Worm (Caenorhabditis elegans): Measurements from ENCODE around the gene F37C12.21.
A peak's percentile ranks its signal among the peaks of the same experiment; 100 is the strongest.

The F37C12.21 gene

ce11 chrIII:7184022-7184421 is 4.1 kb upstream of the F37C12.21 start, which contains the start of gene yju-2 (continued):
- TF ChIP-seq pqm-1 (tag; optimal IDR thresholded peaks at IDR 0.05) (no peak), spr-3 (GFP tag; optimal IDR thresholded peaks at IDR 0.05) (no peak), lim-7 (GFP tag; IDR thresholded peaks at IDR 0.05) (no peak), saeg-2 (GFP tag; IDR thresholded peaks at IDR 0.05) (no peak), unc-62 (GFP tag; optimal IDR thresholded peaks at IDR 0.05 in 1 of 2) (no peak), unc-62 (tag; optimal IDR thresholded peaks at IDR 0.05) (no peak), cey-2 (tag; optimal IDR thresholded peaks at IDR 0.05; ENCODE audit: borderline replicate concordance, insufficient read depth) (no peak), nhr-48 (tag; optimal IDR thresholded peaks at IDR 0.05) (no peak), dmd-9 (GFP tag; IDR thresholded peaks at IDR 0.05) (no peak), madf-5 (GFP tag; IDR thresholded peaks at IDR 0.05) (no peak), mxl-2 (GFP tag; conservative IDR thresholded peaks at IDR 0.05) (no peak), lin-1 (GFP tag; IDR thresholded peaks at IDR 0.05) (no peak), Y5F2A.4 (GFP tag; optimal IDR thresholded peaks at IDR 0.05) (no peak), dpl-1 (GFP tag; optimal IDR thresholded peaks at IDR 0.05) (peak; percentile 55), unc-130 (GFP tag; optimal IDR thresholded peaks at IDR 0.05) (peak; percentile 8), ceh-82 (tag; optimal IDR thresholded peaks at IDR 0.05) (no peak), madf-9 (GFP tag; conservative IDR thresholded peaks at IDR 0.05) (no peak), Y48G9A.11 (GFP tag; IDR thresholded peaks at IDR 0.05) (no peak), D1046.2 (GFP tag; IDR thresholded peaks at IDR 0.05) (no peak), ztf-11 (tag; optimal IDR thresholded peaks at IDR 0.05) (no peak), snpc-1.2 (GFP tag; IDR thresholded peaks at IDR 0.05) (no peak), lin-29 (GFP tag; IDR thresholded peaks at IDR 0.05) (no peak), F44E2.7 (GFP tag; IDR thresholded peaks at IDR 0.05) (no peak), egl-43 (GFP tag; IDR thresholded peaks at IDR 0.05) (no peak), fos-1 (tag; optimal IDR thresholded peaks at IDR 0.05) (no peak), zip-2 (tag; optimal IDR thresholded peaks at IDR 0.05) (no peak), Y75B8A.6 (GFP tag; IDR thresholded peaks at IDR 0.05) (no peak), daf-12 (tag; optimal IDR thresholded peaks at IDR 0.05) (no peak), zip-11 (GFP tag; IDR thresholded peaks at IDR 0.05) (no peak), ctbp-1 (GFP tag; IDR thresholded peaks at IDR 0.05) (no peak), duxl-1 (tag; optimal IDR thresholded peaks at IDR 0.05; ENCODE audit: poor library complexity) (no peak), daf-8 (GFP tag; IDR thresholded peaks at IDR 0.05) (no peak), nhr-41 (GFP tag; IDR thresholded peaks at IDR 0.05) (no peak), nhr-11 (tag; optimal IDR thresholded peaks at IDR 0.05) (peak; percentile 39), lin-15B (tag; optimal IDR thresholded peaks at IDR 0.05) (no peak), ceh-44 (GFP tag; IDR thresholded peaks at IDR 0.05) (no peak), hmg-1.1 (GFP tag; IDR thresholded peaks at IDR 0.05) (no peak), ama-1 (optimal IDR thresholded peaks at IDR 0.05) (peak; percentile 1), lsy-2 (tag; optimal IDR thresholded peaks at IDR 0.05) (peak in 1 of 2 experiments; percentile 86), F10B5.3 (tag; optimal IDR thresholded peaks at IDR 0.05) (no peak), lin-13 (GFP tag; optimal IDR thresholded peaks at IDR 0.05) (peak; percentile 72), lin-39 (tag; optimal IDR thresholded peaks at IDR 0.05) (no peak), attf-4 (tag; optimal IDR thresholded peaks at IDR 0.05) (no peak), ZK546.5 (tag; optimal IDR thresholded peaks at IDR 0.05) (no peak), dmd-8 (GFP tag; IDR thresholded peaks at IDR 0.05) (no peak), zfp-3 (GFP tag; conservative IDR thresholded peaks at IDR 0.05) (no peak), daf-16 (GFP tag; optimal IDR thresholded peaks at IDR 0.05) (no peak), daf-16 (tag; optimal IDR thresholded peaks at IDR 0.05) (peak; percentile 66), F49E8.2 (tag; optimal IDR thresholded peaks at IDR 0.05; ENCODE audit: borderline replicate concordance) (no peak), unc-39 (tag; optimal IDR thresholded peaks at IDR 0.05) (no peak), Y105C5A.15 (GFP tag; IDR thresholded peaks at IDR 0.05) (no peak), spr-1 (tag; optimal IDR thresholded peaks at IDR 0.05) (no peak)

Data from whole organism, L4 larva.